Fruit fly (Drosophila melanogaster): Measurements from ENCODE around the gene CG33282.

- TF ChIP-seq Sox102F (GFP tag; optimal IDR thresholded peaks at IDR 0.05), result no peak
- no peak for TF ChIP-seq vri (GFP tag; optimal IDR thresholded peaks at IDR 0.05)
- TF ChIP-seq CG8632 (GFP tag; optimal IDR thresholded peaks at IDR 0.05), result no peak
- no peak for TF ChIP-seq fd59A (GFP tag; optimal IDR thresholded peaks at IDR 0.05)
- no peak for TF ChIP-seq topi (GFP tag; optimal IDR thresholded peaks at IDR 0.05)
- no peak for TF ChIP-seq Eip93F (GFP tag; optimal IDR thresholded peaks at IDR 0.05)
- no peak for TF ChIP-seq CG6854 (GFP tag; optimal IDR thresholded peaks at IDR 0.05)
- no peak for TF ChIP-seq Eip75B (GFP tag; optimal IDR thresholded peaks at IDR 0.05)
Observed at dm6 chr2L:3353791-3354190, 26.1 kb downstream of the CG33282 start.
